Worm (Caenorhabditis elegans): ENCODE measurements around the gene sre-47.

ce11 chrII:13962319-13962718 lies 22.1 kb downstream of the sre-47 start, which contains the start of gene rpi-1:
- TF ChIP-seq lsy-2 (tag; optimal IDR thresholded peaks at IDR 0.05), result no peak
- TF ChIP-seq nhr-129 (tag; optimal IDR thresholded peaks at IDR 0.05), result no peak
- no peak for TF ChIP-seq ZK546.5 (tag; optimal IDR thresholded peaks at IDR 0.05)

Data from whole organism, L2 larva.